Worm (Caenorhabditis elegans): ENCODE measurements around the gene Y53F4B.62.
A peak's percentile ranks its signal among the peaks of the same experiment; 100 is the strongest.

Gene Y53F4B.62

DNA sequence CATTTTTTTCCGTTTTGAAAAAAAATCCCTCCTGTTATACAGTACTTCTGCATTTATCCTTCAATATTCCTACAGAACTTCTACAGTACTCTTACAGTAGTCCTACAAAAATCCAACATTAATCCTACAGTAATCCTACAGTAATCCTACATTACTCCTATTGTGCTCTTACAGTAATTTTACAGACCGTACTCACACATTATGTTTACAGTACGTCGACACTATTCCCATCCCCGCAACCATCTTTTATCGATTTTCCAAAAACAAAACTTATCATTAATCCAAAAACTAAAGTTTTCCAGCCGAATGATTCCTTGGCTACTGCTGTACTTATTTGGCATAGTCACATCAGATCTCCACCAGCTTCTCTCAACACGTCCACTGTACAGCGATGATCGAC lies 46.2 kb downstream of the Y53F4B.62 start, which contains the start of gene Y53F4B.20:
TSS of gene Y53F4B.20 (plus strand) at position 301 of the 400 bp plus-strand sequence.
- TF ChIP-seq athp-1 (tag; optimal IDR thresholded peaks at IDR 0.05), result no peak
- TF ChIP-seq zim-3 (tag; optimal IDR thresholded peaks at IDR 0.05), result no peak
- no peak for TF ChIP-seq cebp-1 (GFP tag; IDR thresholded peaks at IDR 0.05)
- no peak for TF ChIP-seq cebp-1 (tag; optimal IDR thresholded peaks at IDR 0.05)
- TF ChIP-seq ccch-3 (GFP tag; optimal IDR thresholded peaks at IDR 0.05), result no peak
- TF ChIP-seq chd-7 (tag; optimal IDR thresholded peaks at IDR 0.05), result no peak
- no peak for TF ChIP-seq F52B5.7 (tag; optimal IDR thresholded peaks at IDR 0.05)
- no peak for TF ChIP-seq madf-8 (GFP tag; conservative IDR thresholded peaks at IDR 0.05)
- no peak for TF ChIP-seq repo-1 (tag; optimal IDR thresholded peaks at IDR 0.05)
- TF ChIP-seq Y95B8A.8 (GFP tag; IDR thresholded peaks at IDR 0.05), result no peak
- TF ChIP-seq hlh-12 (tag; optimal IDR thresholded peaks at IDR 0.05), result no peak
- no peak for TF ChIP-seq bed-2 (GFP tag; IDR thresholded peaks at IDR 0.05)
- no peak for TF ChIP-seq xnd-1 (tag; optimal IDR thresholded peaks at IDR 0.05)
- no peak for TF ChIP-seq dpff-1 (tag; optimal IDR thresholded peaks at IDR 0.05)
- no peak for TF ChIP-seq ceh-27 (GFP tag; optimal IDR thresholded peaks at IDR 0.05)
- TF ChIP-seq F33H1.4 (GFP tag; IDR thresholded peaks at IDR 0.05), result no peak
- no peak for TF ChIP-seq ceh-40 (GFP tag; IDR thresholded peaks at IDR 0.05)
- no peak for TF ChIP-seq aptf-3 (GFP tag; IDR thresholded peaks at IDR 0.05)
- no peak for TF ChIP-seq akir-1 (GFP tag; optimal IDR thresholded peaks at IDR 0.05)
- TF ChIP-seq dox-1 (GFP tag; IDR thresholded peaks at IDR 0.05), result no peak

DNA sequence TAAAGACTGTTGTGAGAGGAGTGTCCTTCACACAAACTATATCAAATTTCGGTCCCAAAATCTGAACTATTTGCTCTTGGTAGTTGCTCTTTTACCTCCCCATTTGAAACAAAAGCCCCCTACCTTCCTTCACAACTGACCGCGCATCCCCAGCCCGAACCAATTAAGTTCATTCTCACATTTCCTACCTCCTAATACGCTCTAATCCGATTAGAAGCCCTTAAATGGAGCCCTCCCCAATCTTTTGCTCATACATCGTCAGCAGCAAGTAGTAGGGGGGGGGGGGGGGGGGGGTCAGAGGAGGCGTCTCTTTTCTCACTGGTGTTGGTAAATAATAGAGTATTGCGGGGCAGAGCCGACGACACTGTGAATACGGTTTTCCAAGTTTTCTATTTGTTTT lies 49.9 kb downstream of the Y53F4B.62 start:
- TF ChIP-seq Y53F4B.3 (GFP tag; IDR thresholded peaks at IDR 0.05), result no peak
- peak; percentile 38; the same call in 1 of the 2 replicates for TF ChIP-seq zfh-2 (GFP tag; conservative IDR thresholded peaks at IDR 0.05)

Data from whole organism, young adult.